Worm (Caenorhabditis elegans) whole organism, early embryonic: ENCODE results near the gene pqn-73.

Source experiments
- F13C5.2 ChIP-seq: sonication (generic microtip); optimal IDR thresholded peaks from 2 replicates; lab custom pipeline; 2017; ENCODE audit warnings: mild to moderate bottlenecking, missing genetic modification characterization, inconsistent platforms, missing compliant biosample characterization
- scrt-1 ChIP-seq: fragments of 200-800 bp; sonication (Bioruptor generic); IDR thresholded peaks from 2 replicates; pipeline ENCODE4 v1.3.6; 2022; ENCODE audit warnings: missing genetic modification characterization, missing compliant biosample characterization

Gene pqn-73

ce11 chrII:8590684-8591083 lies 50.2 kb downstream of the pqn-73 start, which contains the start of gene aptf-4:
aptf-4 (plus strand) TSS chrII:8590984.
- no peak for TF ChIP-seq scrt-1 (GFP tag; lab: Robert Waterston, UW)

- TF ChIP-seq F13C5.2 (tag; lab: Kevin White, UChicago), result no peak
Observed at ce11 chrII:8593840-8594625, 53.5 kb downstream of the pqn-73 start, which contains the start of gene aptf-3. aptf-3 (plus strand) TSS chrII:8594190.
